Fruit fly (Drosophila melanogaster) whole organism, embryonic: ENCODE data around the gene ppk20.

ENCODE experiments used
- B-H2 ChIP-seq: fragments of 200-800 bp; sonication (Bioruptor generic); optimal IDR thresholded peaks from 2 replicates; lab custom pipeline; 2018; ENCODE audit warnings: missing biosample characterization, mild to moderate bottlenecking, missing genetic modification characterization
- BEAF-32 ChIP-seq: fragments of 200-800 bp; sonication (Bioruptor generic); optimal IDR thresholded peaks from 3 replicates; lab custom pipeline; 2017; ENCODE audit warnings: missing biosample characterization, missing genetic modification characterization, mild to moderate bottlenecking, moderate library complexity, missing genetic modification reagents
- Bteb2 ChIP-seq: fragments of 200-800 bp; sonication (Bioruptor generic); optimal IDR thresholded peaks from 2 replicates; lab custom pipeline; 2016; ENCODE audit warnings: missing biosample characterization, missing genetic modification characterization
- C15 ChIP-seq: fragments of 200-800 bp; sonication (Bioruptor generic); IDR thresholded peaks from 3 replicates; pipeline ENCODE4 v1.3.6; 2022; ENCODE audit warnings: missing biosample characterization, missing genetic modification characterization
- CG11247 ChIP-seq: fragments of 200-800 bp; sonication (Bioruptor generic); IDR thresholded peaks from 2 replicates; pipeline ENCODE4 v1.3.6; 2022; ENCODE audit warnings: missing biosample characterization, missing genetic modification characterization
- CG15269 ChIP-seq: fragments of 200-800 bp; sonication (Bioruptor generic); optimal IDR thresholded peaks from 2 replicates; lab custom pipeline; 2018; ENCODE audit warnings: missing biosample characterization, mild to moderate bottlenecking, missing genetic modification characterization, moderate library complexity
- CG16813 ChIP-seq: fragments of 200-800 bp; sonication (Bioruptor generic); IDR thresholded peaks from 3 replicates; pipeline ENCODE4 v1.3.6; 2022; ENCODE audit warnings: missing biosample characterization, missing genetic modification characterization; ENCODE audit not compliant: partially characterized antibody
- CG17802 ChIP-seq: fragments of 200-800 bp; sonication (Bioruptor generic); optimal IDR thresholded peaks from 2 replicates; lab custom pipeline; 2018; ENCODE audit warnings: missing biosample characterization, mild to moderate bottlenecking, missing genetic modification characterization, moderate library complexity
- CG32772 ChIP-seq: fragments of 200-800 bp; sonication (Bioruptor generic); IDR thresholded peaks from 2 replicates; pipeline ENCODE4 v1.3.6; 2022; ENCODE audit warnings: missing biosample characterization, missing genetic modification characterization
- CG33557 ChIP-seq: fragments of 200-800 bp; sonication (Bioruptor generic); optimal IDR thresholded peaks from 2 replicates; lab custom pipeline; 2019; ENCODE audit warnings: missing biosample characterization, mild to moderate bottlenecking, missing genetic modification characterization, moderate library complexity
- CG3726 ChIP-seq: fragments of 200-800 bp; sonication (Bioruptor generic); IDR thresholded peaks from 3 replicates; pipeline ENCODE4, ENCODE4 v1.3.6; 2022; ENCODE audit warnings: missing biosample characterization, missing genetic modification characterization
- CG3995 ChIP-seq: fragments of 200-800 bp; sonication (Bioruptor generic); optimal IDR thresholded peaks from 3 replicates; lab custom pipeline; 2016; ENCODE audit warnings: missing biosample characterization, missing genetic modification characterization
- CG42726 ChIP-seq: fragments of 200-800 bp; sonication (Bioruptor generic); IDR thresholded peaks from 2 replicates; pipeline ENCODE4 v1.3.6; 2022; ENCODE audit warnings: missing biosample characterization, missing genetic modification characterization; ENCODE audit not compliant: partially characterized antibody
- CG4328 ChIP-seq: fragments of 200-800 bp; sonication (Bioruptor generic); optimal IDR thresholded peaks from 3 replicates; lab custom pipeline; 2017; ENCODE audit warnings: missing biosample characterization, missing genetic modification reagents, missing genetic modification characterization
- CG6689 ChIP-seq: fragments of 200-800 bp; sonication (Bioruptor generic); IDR thresholded peaks from 2 replicates; pipeline ENCODE4 v1.3.6; 2022; ENCODE audit warnings: missing biosample characterization, missing genetic modification characterization
- CG7745 ChIP-seq: fragments of 200-800 bp; sonication (Bioruptor generic); optimal IDR thresholded peaks from 2 replicates; lab custom pipeline; 2018; ENCODE audit warnings: missing biosample characterization, mild to moderate bottlenecking, missing genetic modification characterization, moderate library complexity
- CG9932 ChIP-seq: fragments of 200-800 bp; sonication (Bioruptor generic); IDR thresholded peaks from 2 replicates; pipeline ENCODE4 v1.3.6; 2022; ENCODE audit warnings: missing biosample characterization, missing genetic modification characterization
- Dip2 ChIP-seq: fragments of 200-800 bp; sonication (Bioruptor generic); IDR thresholded peaks from 2 replicates; pipeline ENCODE4 v1.3.6; 2022; ENCODE audit warnings: missing biosample characterization, missing genetic modification characterization
- Doc2 ChIP-seq: fragments of 200-800 bp; sonication (Bioruptor generic); IDR thresholded peaks from 2 replicates; pipeline ENCODE4 v1.3.6; 2022; ENCODE audit warnings: missing biosample characterization, missing genetic modification characterization
- Dref ChIP-seq: fragments of 200-800 bp; sonication (Bioruptor generic); IDR thresholded peaks from 2 replicates; pipeline ENCODE4 v1.3.6; 2022; ENCODE audit warnings: missing biosample characterization, missing genetic modification characterization
- Ets97D ChIP-seq: fragments of 200-800 bp; sonication (Bioruptor generic); optimal IDR thresholded peaks from 3 replicates; lab custom pipeline; 2016; ENCODE audit warnings: missing biosample characterization, missing genetic modification characterization
- Hr78 ChIP-seq, 2 experiments: fragments of 200-800 bp in 1 of 2; fragments of >200 bp in 1 of 2; sonication (Bioruptor generic) in 1 of 2; optimal IDR thresholded peaks; 2 replicates each; lab custom pipeline; 2017 to 2019; ENCODE audit warnings: missing biosample characterization in 2 of 2, missing genetic modification characterization in 2 of 2, mild to moderate bottlenecking in 1 of 2, moderate library complexity in 1 of 2
- Kr ChIP-seq: fragments of 200-800 bp; sonication (Bioruptor generic); optimal IDR thresholded peaks from 2 replicates; lab custom pipeline; 2017; ENCODE audit warnings: missing biosample characterization, mild to moderate bottlenecking, missing genetic modification characterization
- Max ChIP-seq: fragments of 200-800 bp; sonication (Bioruptor generic); optimal IDR thresholded peaks from 2 replicates; lab custom pipeline; 2016; ENCODE audit warnings: missing biosample characterization, mild to moderate bottlenecking, missing genetic modification characterization
- NC2α ChIP-seq: fragments of 200-800 bp; sonication (Bioruptor generic); optimal IDR thresholded peaks from 2 replicates; lab custom pipeline; 2016; ENCODE audit warnings: missing biosample characterization, missing genetic modification characterization
- Pdp1 ChIP-seq, 2 experiments: fragments of 200-800 bp; sonication (Bioruptor generic); optimal IDR thresholded peaks; 3 replicates each; lab custom pipeline; 2016; ENCODE audit warnings: missing biosample characterization in 2 of 2, missing genetic modification characterization in 2 of 2, mild to moderate bottlenecking in 1 of 2, moderate library complexity in 1 of 2
- Poxn ChIP-seq: fragments of 200-800 bp; sonication (Bioruptor generic); IDR thresholded peaks from 2 replicates; pipeline ENCODE4 v1.3.6; 2022; ENCODE audit warnings: missing biosample characterization, missing genetic modification characterization
- Side ChIP-seq: fragments of 200-800 bp; sonication (Bioruptor generic); optimal IDR thresholded peaks from 2 replicates; lab custom pipeline; 2016; ENCODE audit warnings: missing biosample characterization, missing genetic modification characterization
- Ssrp ChIP-seq: fragments of 200-800 bp; sonication (Bioruptor generic); optimal IDR thresholded peaks from 2 replicates; lab custom pipeline; 2018; ENCODE audit warnings: missing biosample characterization, mild to moderate bottlenecking, missing genetic modification characterization, moderate library complexity
- ab ChIP-seq: fragments of 200-800 bp; sonication (Bioruptor generic); optimal IDR thresholded peaks from 2 replicates; lab custom pipeline; 2016; ENCODE audit warnings: missing biosample characterization, missing genetic modification characterization
- ato ChIP-seq: fragments of 200-800 bp; sonication (Bioruptor generic); IDR thresholded peaks from 2 replicates; pipeline ENCODE4 v1.3.6; 2022; ENCODE audit warnings: missing biosample characterization, missing genetic modification characterization; ENCODE audit not compliant: partially characterized antibody
- cad ChIP-seq: fragments of >200 bp; optimal IDR thresholded peaks from 2 replicates; lab custom pipeline; 2017; ENCODE audit warnings: missing biosample characterization, missing genetic modification characterization
- caup ChIP-seq: fragments of 200-800 bp; sonication (Bioruptor generic); optimal IDR thresholded peaks from 3 replicates; lab custom pipeline; 2017; ENCODE audit warnings: missing biosample characterization, mild to moderate bottlenecking, missing genetic modification characterization, moderate library complexity; ENCODE audit not compliant: severe bottlenecking
- disco-r ChIP-seq: fragments of 200-800 bp; sonication (Bioruptor generic); optimal IDR thresholded peaks from 2 replicates; lab custom pipeline; 2016; ENCODE audit warnings: missing biosample characterization, missing genetic modification characterization
- eyg ChIP-seq: fragments of 200-800 bp; sonication (Bioruptor generic); optimal IDR thresholded peaks from 3 replicates; lab custom pipeline; 2016; ENCODE audit warnings: missing biosample characterization, missing genetic modification characterization
- fu2 ChIP-seq: fragments of 200-800 bp; sonication (Bioruptor generic); optimal IDR thresholded peaks from 2 replicates; lab custom pipeline; 2016; ENCODE audit warnings: missing biosample characterization, missing genetic modification characterization
- gro ChIP-seq: fragments of 200-800 bp; sonication (Bioruptor generic); optimal IDR thresholded peaks from 2 replicates; lab custom pipeline; 2016; ENCODE audit warnings: missing biosample characterization, missing genetic modification characterization
- gsb ChIP-seq: fragments of 200-800 bp; sonication (Bioruptor generic); IDR thresholded peaks from 2 replicates; pipeline ENCODE4 v1.3.6; 2022; ENCODE audit warnings: missing biosample characterization, missing genetic modification characterization
- jigr1 ChIP-seq: fragments of 200-800 bp; sonication (Bioruptor generic); IDR thresholded peaks from 3 replicates; pipeline ENCODE4 v1.3.6; 2022; ENCODE audit warnings: missing biosample characterization, missing genetic modification characterization
- jumu ChIP-seq: fragments of 200-800 bp; sonication (Bioruptor generic); optimal IDR thresholded peaks from 3 replicates; lab custom pipeline; 2016; ENCODE audit warnings: missing biosample characterization, missing genetic modification characterization
- p53 ChIP-seq: fragments of 200-800 bp; sonication (Bioruptor generic); optimal IDR thresholded peaks from 2 replicates; lab custom pipeline; 2016; ENCODE audit warnings: missing biosample characterization, missing genetic modification characterization
- phol ChIP-seq: fragments of 200-800 bp; sonication (Bioruptor generic); optimal IDR thresholded peaks from 3 replicates; lab custom pipeline; 2018; ENCODE audit warnings: missing biosample characterization, mild to moderate bottlenecking, missing genetic modification characterization, moderate library complexity
- salm ChIP-seq: fragments of 200-800 bp; sonication (Bioruptor generic); optimal IDR thresholded peaks from 2 replicates; lab custom pipeline; 2018; ENCODE audit warnings: missing biosample characterization, mild to moderate bottlenecking, missing genetic modification characterization
- shn ChIP-seq: fragments of 200-800 bp; sonication (Bioruptor generic); optimal IDR thresholded peaks from 3 replicates; lab custom pipeline; 2016; ENCODE audit warnings: missing biosample characterization, missing genetic modification characterization
- ssp ChIP-seq: fragments of 200-800 bp; sonication (Bioruptor generic); IDR thresholded peaks from 2 replicates; pipeline ENCODE4 v1.3.6; 2022; ENCODE audit warnings: missing biosample characterization, missing genetic modification characterization
- trh ChIP-seq: fragments of 200-800 bp; sonication (Bioruptor generic); optimal IDR thresholded peaks from 2 replicates; lab custom pipeline; 2016; ENCODE audit warnings: missing biosample characterization, missing genetic modification characterization
- usp ChIP-seq: fragments of >200 bp; optimal IDR thresholded peaks from 2 replicates; lab custom pipeline; 2017; ENCODE audit warnings: missing biosample characterization, missing genetic modification characterization
- vnd ChIP-seq: fragments of 200-800 bp; sonication (Bioruptor generic); IDR thresholded peaks from 3 replicates; pipeline ENCODE4 v1.3.6; 2022; ENCODE audit warnings: missing biosample characterization, missing genetic modification characterization; ENCODE audit not compliant: partially characterized antibody
- yki ChIP-seq: fragments of >200 bp; optimal IDR thresholded peaks from 3 replicates; lab custom pipeline; 2018

The ppk20 gene

dm6 chr3R:29717519-29717918, 48.8 kb upstream of the ppk20 start (continued):
- TF ChIP-seq CG4328 (GFP tag; lab: Kevin White, UChicago), result no peak
- peak; percentile 22 for TF ChIP-seq CG15269
- TF ChIP-seq CG17802 (tag; lab: Kevin White, UChicago), result no peak
- TF ChIP-seq CG32772 (GFP tag; lab: Robert Waterston, UW), result no peak
- peak; percentile 4 for TF ChIP-seq CG3995 (GFP tag; lab: Kevin White, UChicago)
- TF ChIP-seq phol, result peak; percentile 50
- no peak for TF ChIP-seq Dip2 (GFP tag; lab: Robert Waterston, UW)
- 0 out of 2 replicates have a peak, but pooled peaks have one; percentile 22 for TF ChIP-seq CG6689 (GFP tag; lab: Robert Waterston, UW)
- TF ChIP-seq p53 (GFP tag; lab: Kevin White, UChicago), result no peak
- TF ChIP-seq Ssrp (tag; lab: Kevin White, UChicago), result peak; percentile 48

dm6 chr3R:29716782-29717317, 48.2 kb upstream of the ppk20 start, which contains the start of gene Obp99b:
Gene Obp99b (minus strand): TSS chr3R:29716896.
- TF ChIP-seq Max, result peak; percentile 39
- peak; percentile 74 for TF ChIP-seq CG9932
- TF ChIP-seq NC2α (GFP tag; lab: Kevin White, UChicago), result peak; percentile 65
- peak; percentile 67 for TF ChIP-seq ssp (GFP tag; lab: Robert Waterston, UW)
- no peak for TF ChIP-seq Bteb2
- peak; percentile 68 for TF ChIP-seq eyg (GFP tag; lab: Kevin White, UChicago)
- no peak for TF ChIP-seq yki (lab: Kevin White, UChicago)
- no peak for TF ChIP-seq gro
- peak; percentile 61 for TF ChIP-seq CG32772 (GFP tag; lab: Robert Waterston, UW)
- no peak for TF ChIP-seq CG16813
- TF ChIP-seq B-H2, result peak; percentile 27
- TF ChIP-seq Kr (GFP tag; lab: Kevin White, UChicago), result peak; percentile 12
- peak; percentile 77 for TF ChIP-seq CG33557
- peak; percentile 69 for TF ChIP-seq disco-r (GFP tag; lab: Kevin White, UChicago)
- peak; percentile 60 for TF ChIP-seq trh (GFP tag; lab: Kevin White, UChicago)
- TF ChIP-seq C15 (GFP tag; lab: Robert Waterston, UW), result 0 out of 3 replicates have a peak, but pooled peaks have one; percentile 35
- TF ChIP-seq vnd (GFP tag; lab: Robert Waterston, UW), result no peak
- 0 out of 2 replicates have a peak, but pooled peaks have one; percentile 10 for TF ChIP-seq Dref (GFP tag; lab: Robert Waterston, UW)
- TF ChIP-seq Dip2 (GFP tag; lab: Robert Waterston, UW), result no peak
- peak; percentile 63 for TF ChIP-seq gsb
- TF ChIP-seq BEAF-32 (GFP tag; lab: Kevin White, UChicago), result no peak
- TF ChIP-seq Ets97D (GFP tag; lab: Kevin White, UChicago), result no peak
- peak; percentile 82 for TF ChIP-seq Side (GFP tag; lab: Kevin White, UChicago)
- no peak for TF ChIP-seq CG42726 (GFP tag; lab: Robert Waterston, UW)
- no peak for TF ChIP-seq CG3726 (GFP tag; lab: Robert Waterston, UW)
- TF ChIP-seq salm (tag; lab: Kevin White, UChicago), result peak; percentile 10
- TF ChIP-seq CG7745 (tag; lab: Kevin White, UChicago), result peak; percentile 49
- TF ChIP-seq ato (GFP tag; lab: Robert Waterston, UW), result no peak
- TF ChIP-seq usp, result no peak
- TF ChIP-seq Doc2, result 0 out of 2 replicates have a peak, but pooled peaks have one; percentile 34
- no peak for TF ChIP-seq ab (GFP tag; lab: Kevin White, UChicago)
- TF ChIP-seq CG11247 (GFP tag; lab: Robert Waterston, UW), result peak; percentile 87
- no peak for TF ChIP-seq Hr78 (GFP tag; optimal IDR thresholded peaks at IDR 0.05; lab: Kevin White, UChicago)
- peak; percentile 73 for TF ChIP-seq CG15269
- TF ChIP-seq caup, result peak; percentile 85
- no peak for TF ChIP-seq jigr1 (GFP tag; lab: Robert Waterston, UW)
- TF ChIP-seq cad (GFP tag; lab: Kevin White, UChicago), result no peak
- peak; percentile 13 for TF ChIP-seq fu2 (GFP tag; lab: Kevin White, UChicago)
- TF ChIP-seq Pdp1 (GFP tag; optimal IDR thresholded peaks at IDR 0.05; lab: Kevin White, UChicago), result peak; percentile 54 to 78
- TF ChIP-seq shn (GFP tag; lab: Kevin White, UChicago), result peak; percentile 89
- peak; percentile 52 for TF ChIP-seq jumu (GFP tag; lab: Kevin White, UChicago)
- no peak for TF ChIP-seq Poxn (GFP tag; lab: Robert Waterston, UW)
